Worm (Caenorhabditis elegans): ENCODE data around the gene tre-3.
A peak's percentile ranks its signal among the peaks of the same experiment; 100 is the strongest.

tre-3 gene

DNA sequence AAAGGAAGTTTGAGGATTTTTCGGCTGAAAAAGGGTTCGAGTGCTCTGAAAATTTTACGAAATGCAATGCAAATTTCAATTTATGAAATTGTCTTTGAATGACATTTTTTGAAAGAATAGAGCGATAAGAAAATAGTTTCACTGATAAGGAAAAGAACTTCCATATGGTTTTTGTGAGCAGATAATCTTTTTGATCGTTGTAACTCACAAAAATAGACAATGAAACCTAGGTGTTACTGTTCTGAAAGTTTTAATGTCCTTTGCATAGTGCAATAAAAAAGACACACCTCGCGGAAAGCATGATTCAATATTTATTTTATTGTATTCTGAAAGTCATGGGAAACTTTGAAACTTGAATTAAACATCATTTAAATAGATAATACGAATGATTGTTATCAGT, 1.2 kb upstream of the tre-3 start:
- TF ChIP-seq lin-35 (GFP tag; optimal IDR thresholded peaks at IDR 0.05) (no peak), unc-62 (GFP tag; optimal IDR thresholded peaks at IDR 0.05) (no peak), nhr-84 (tag; optimal IDR thresholded peaks at IDR 0.05) (no peak), lin-39 (tag; optimal IDR thresholded peaks at IDR 0.05) (no peak), elt-2 (tag; optimal IDR thresholded peaks at IDR 0.05) (peak; percentile 53), tlp-1 (tag; optimal IDR thresholded peaks at IDR 0.05) (no peak), dpl-1 (GFP tag; optimal IDR thresholded peaks at IDR 0.05) (no peak)

ce11 chrV:11711751-11712150, 4.0 kb downstream of the tre-3 start:
- TF ChIP-seq fkh-10 (GFP tag; optimal IDR thresholded peaks at IDR 0.05) = peak; percentile 69
- no peak for TF ChIP-seq lsy-2 (tag; optimal IDR thresholded peaks at IDR 0.05)
- TF ChIP-seq nhr-71 (tag; optimal IDR thresholded peaks at IDR 0.05) = no peak
- peak; percentile 44 for TF ChIP-seq lin-14 (GFP tag; optimal IDR thresholded peaks at IDR 0.05)

DNA sequence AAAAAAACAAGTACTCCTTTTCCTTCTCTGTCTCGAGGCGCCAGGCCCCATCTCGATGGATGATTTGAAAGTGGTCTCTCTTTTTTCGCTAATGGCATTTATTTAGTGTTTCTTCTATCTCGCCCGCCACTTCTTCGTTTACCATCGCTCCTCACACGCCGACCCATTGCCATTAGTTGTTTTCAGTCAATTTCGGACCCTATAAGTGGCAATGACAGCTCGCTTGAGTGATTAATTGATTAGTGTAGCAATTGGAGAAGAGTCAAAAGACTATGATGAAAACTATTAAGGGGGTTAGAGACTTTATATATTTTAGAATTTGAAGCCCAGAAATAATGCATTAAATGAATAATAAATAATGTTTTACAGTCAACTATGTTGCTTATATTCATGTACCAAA, 9.3 kb downstream of the tre-3 start:
- TF ChIP-seq grh-1 (GFP tag; IDR thresholded peaks at IDR 0.05) (no peak), ceh-8 (GFP tag; optimal IDR thresholded peaks at IDR 0.05) (peak; percentile 95), lin-14 (GFP tag; optimal IDR thresholded peaks at IDR 0.05) (peak; percentile 39)

DNA sequence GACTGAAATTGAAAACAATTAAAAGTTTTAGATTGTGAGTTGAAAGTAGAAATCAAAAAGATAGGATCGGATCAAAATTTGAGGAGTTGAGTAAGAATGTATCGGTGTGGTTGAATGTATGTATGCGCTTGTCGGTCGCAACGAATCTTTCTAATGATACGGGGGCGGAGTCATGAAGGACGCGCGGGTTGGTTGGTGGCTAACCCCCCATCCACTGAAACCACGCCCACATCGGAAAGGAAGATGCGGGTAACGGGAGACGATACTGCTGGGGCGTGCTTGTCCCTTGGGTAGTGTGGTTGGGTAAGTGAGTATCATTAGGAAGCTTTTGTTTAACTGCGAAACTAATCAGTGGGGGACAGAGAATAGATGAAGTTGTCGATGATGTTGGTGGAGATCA, 10.3 kb downstream of the tre-3 start, which contains the start of gene ceh-32:
Gene ceh-32, minus strand, starts transcription at position 2 of the 400 bp plus-strand sequence.
- TF ChIP-seq lin-14 (GFP tag; optimal IDR thresholded peaks at IDR 0.05) (peak; percentile 23), pag-3 (tag; optimal IDR thresholded peaks at IDR 0.05; ENCODE audit: borderline replicate concordance, insufficient read depth) (no peak)

DNA sequence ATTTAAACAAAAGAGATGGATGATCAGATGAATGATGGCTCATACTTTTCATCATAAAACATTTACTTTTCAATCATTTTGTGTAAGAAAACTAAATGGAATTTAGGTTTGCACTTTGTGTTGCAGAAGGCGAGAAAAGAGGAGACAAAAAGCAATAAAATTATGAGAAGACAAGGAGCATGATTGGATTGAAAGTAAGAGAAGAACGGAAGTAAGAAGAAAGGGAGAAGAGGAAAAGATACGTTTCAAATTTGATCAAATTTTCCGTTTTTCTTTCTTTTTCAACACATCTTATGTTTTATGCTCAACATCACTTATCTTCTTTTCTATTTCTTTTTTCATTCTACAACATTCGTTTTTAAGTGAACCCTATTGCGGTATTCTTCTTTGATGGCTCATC, 11.0 kb downstream of the tre-3 start:
- TF ChIP-seq snpc-4 (tag; optimal IDR thresholded peaks at IDR 0.05) (no peak), grh-1 (GFP tag; IDR thresholded peaks at IDR 0.05) (no peak), egl-27 (tag; optimal IDR thresholded peaks at IDR 0.05) (no peak), unc-62 (GFP tag; optimal IDR thresholded peaks at IDR 0.05) (no peak), efl-1 (optimal IDR thresholded peaks at IDR 0.05) (no peak), efl-1 (GFP tag; optimal IDR thresholded peaks at IDR 0.05 in 1 of 2) (no peak), jun-1 (tag; optimal IDR thresholded peaks at IDR 0.05) (no peak), lin-14 (GFP tag; optimal IDR thresholded peaks at IDR 0.05) (peak; percentile 1), aly-2 (tag; optimal IDR thresholded peaks at IDR 0.05) (no peak), fkh-10 (GFP tag; optimal IDR thresholded peaks at IDR 0.05) (peak; percentile 84), egl-13 (tag; optimal IDR thresholded peaks at IDR 0.05) (no peak)

DNA sequence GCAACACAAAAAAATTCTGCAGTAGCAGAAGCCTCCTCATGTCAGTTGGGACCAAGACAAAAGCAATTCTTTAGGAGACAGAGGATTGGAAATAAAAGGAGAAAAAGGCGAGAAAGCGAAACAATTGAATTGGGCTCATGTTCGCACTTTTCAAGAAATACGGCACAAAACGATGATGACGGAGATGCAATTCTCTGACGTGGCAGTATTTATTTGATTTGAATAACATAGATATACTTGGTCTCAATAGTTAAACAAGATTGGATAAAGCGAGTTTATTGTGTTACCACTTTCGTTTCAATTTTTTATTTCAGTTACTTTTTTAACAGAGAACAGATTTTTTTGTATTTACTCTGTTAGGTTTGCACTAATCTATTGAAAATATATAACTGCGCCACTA, 18.2 kb downstream of the tre-3 start:
- TF ChIP-seq lin-14 (GFP tag; optimal IDR thresholded peaks at IDR 0.05) (peak; percentile 70), isw-1 (GFP tag; IDR thresholded peaks at IDR 0.05) (no peak), alr-1 (tag; optimal IDR thresholded peaks at IDR 0.05; ENCODE audit: borderline replicate concordance) (no peak), C04F5.9 (tag; optimal IDR thresholded peaks at IDR 0.05) (no peak), ceh-82 (tag; optimal IDR thresholded peaks at IDR 0.05) (no peak), C34B4.2 (tag; optimal IDR thresholded peaks at IDR 0.05) (no peak), fkh-10 (GFP tag; optimal IDR thresholded peaks at IDR 0.05) (peak; percentile 62), jun-1 (tag; optimal IDR thresholded peaks at IDR 0.05) (no peak), ama-1 (optimal IDR thresholded peaks at IDR 0.05) (no peak), unc-62 (GFP tag; optimal IDR thresholded peaks at IDR 0.05) (no peak), mef-2 (tag; optimal IDR thresholded peaks at IDR 0.05) (no peak), lir-3 (tag; optimal IDR thresholded peaks at IDR 0.05; ENCODE audit: poor library complexity) (no peak), efl-1 (optimal IDR thresholded peaks at IDR 0.05) (no peak), efl-1 (GFP tag; optimal IDR thresholded peaks at IDR 0.05 in 1 of 2) (no peak), egl-27 (tag; optimal IDR thresholded peaks at IDR 0.05) (no peak), lin-39 (tag; optimal IDR thresholded peaks at IDR 0.05) (no peak), grh-1 (GFP tag; IDR thresholded peaks at IDR 0.05) (no peak), snpc-4 (tag; optimal IDR thresholded peaks at IDR 0.05) (no peak), unc-86 (tag; optimal IDR thresholded peaks at IDR 0.05) (no peak)
